Worm (Caenorhabditis elegans): ENCODE measurements around the gene F15B9.6.

Gene F15B9.6

DNA sequence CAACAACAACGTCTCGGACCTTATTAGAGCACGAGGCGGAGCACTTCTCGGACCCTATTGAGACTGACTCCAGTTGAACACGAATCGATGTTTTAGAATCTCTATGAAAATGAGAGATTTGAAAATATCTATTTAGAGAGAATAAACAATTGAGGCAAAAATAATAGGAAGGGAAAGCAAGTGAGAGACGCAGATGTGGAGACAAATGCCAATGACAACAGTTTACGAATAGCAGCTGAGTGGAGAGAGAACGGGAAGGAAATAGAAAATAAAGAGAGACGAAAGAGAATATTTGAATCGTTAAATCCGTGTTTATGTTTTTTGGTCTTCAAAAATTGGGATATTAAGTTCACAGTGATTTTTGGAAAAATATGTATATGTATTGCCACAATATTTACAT is 4.1 kb upstream of the F15B9.6 start (continued):
- peak; percentile 0 to 37 for TF ChIP-seq lsy-2 (tag; optimal IDR thresholded peaks at IDR 0.05)
- peak in 2 of 3 experiments; percentile 8 to 14 for TF ChIP-seq dpl-1 (GFP tag; optimal IDR thresholded peaks at IDR 0.05)
- TF ChIP-seq tbx-2 (tag; optimal IDR thresholded peaks at IDR 0.05), result peak; percentile 22
- TF ChIP-seq pag-3 (tag; optimal IDR thresholded peaks at IDR 0.05; ENCODE audit: borderline replicate concordance, insufficient read depth), result no peak
- TF ChIP-seq nhr-76 (tag; optimal IDR thresholded peaks at IDR 0.05), result no peak
- TF ChIP-seq lir-3 (tag; optimal IDR thresholded peaks at IDR 0.05; ENCODE audit: poor library complexity), result no peak
- peak in 1 of 2 experiments; percentile 19 for TF ChIP-seq lin-35 (GFP tag; optimal IDR thresholded peaks at IDR 0.05)
- TF ChIP-seq swsn-7 (tag; optimal IDR thresholded peaks at IDR 0.05), result peak; percentile 31
- no peak for TF ChIP-seq mab-9 (GFP tag; IDR thresholded peaks at IDR 0.05)

- TF ChIP-seq jun-1 (tag; optimal IDR thresholded peaks at IDR 0.05), result no peak
- TF ChIP-seq mep-1 (tag; optimal IDR thresholded peaks at IDR 0.05), result no peak
- TF ChIP-seq elt-2 (tag; optimal IDR thresholded peaks at IDR 0.05), result peak; percentile 93
- TF ChIP-seq nhr-20 (tag; optimal IDR thresholded peaks at IDR 0.05), result peak; percentile 18
- TF ChIP-seq unc-130 (tag; optimal IDR thresholded peaks at IDR 0.05), result no peak
- TF ChIP-seq nhr-77 (tag; optimal IDR thresholded peaks at IDR 0.05), result no peak
- peak in 1 of 2 experiments; percentile 21 for TF ChIP-seq lin-35 (GFP tag; optimal IDR thresholded peaks at IDR 0.05)
- TF ChIP-seq lin-14 (GFP tag; optimal IDR thresholded peaks at IDR 0.05), result no peak
- TF ChIP-seq nhr-71 (tag; optimal IDR thresholded peaks at IDR 0.05), result peak; percentile 5
- no peak for TF ChIP-seq fkh-4 (tag; optimal IDR thresholded peaks at IDR 0.05; ENCODE audit: borderline replicate concordance)
- TF ChIP-seq dpl-1 (GFP tag; optimal IDR thresholded peaks at IDR 0.05), result no peak
- no peak for TF ChIP-seq sptf-1 (tag; optimal IDR thresholded peaks at IDR 0.05)
These were observed 2.0 kb upstream of the F15B9.6 start for ce11 chrV:13011904-13012303.

ce11 chrV:13013158-13013557 is 786 bp upstream of the F15B9.6 start, which contains the start of gene try-10:
Gene try-10 (minus strand): TSS chrV:13013258.
- TF ChIP-seq nhr-237 (tag; optimal IDR thresholded peaks at IDR 0.05), result no peak
- TF ChIP-seq unc-98 (GFP tag; IDR thresholded peaks at IDR 0.05), result no peak
- TF ChIP-seq sptf-1 (tag; optimal IDR thresholded peaks at IDR 0.05), result no peak
- TF ChIP-seq nhr-84 (tag; optimal IDR thresholded peaks at IDR 0.05), result no peak
- no peak for TF ChIP-seq ceh-88 (GFP tag; IDR thresholded peaks at IDR 0.05)
- no peak for TF ChIP-seq nhr-76 (tag; optimal IDR thresholded peaks at IDR 0.05)
- no peak for TF ChIP-seq lsy-2 (tag; optimal IDR thresholded peaks at IDR 0.05)
- TF ChIP-seq nhr-20 (tag; optimal IDR thresholded peaks at IDR 0.05), result no peak
- TF ChIP-seq pqm-1 (tag; optimal IDR thresholded peaks at IDR 0.05), result no peak
- no peak for TF ChIP-seq irx-1 (tag; optimal IDR thresholded peaks at IDR 0.05)

DNA sequence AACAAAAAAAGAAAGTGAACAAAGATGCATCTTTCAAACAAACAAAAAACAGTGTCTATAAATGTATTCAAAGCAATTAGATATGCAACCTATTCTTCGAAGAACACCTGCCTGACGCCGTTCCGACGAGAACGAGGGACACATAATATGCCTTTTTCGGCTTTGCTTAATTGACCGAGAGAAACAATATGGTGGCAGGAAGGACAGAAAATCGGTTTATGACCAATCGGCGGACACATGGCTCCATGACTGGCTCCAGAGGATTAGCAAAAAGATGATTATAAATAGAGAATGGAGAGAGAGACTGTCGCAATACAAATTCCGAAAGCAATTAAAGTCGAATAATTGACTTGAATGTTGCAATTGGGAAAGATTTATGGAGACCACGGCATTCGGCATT is 4.3 kb downstream of the F15B9.6 start:
- no peak for TF ChIP-seq swsn-7 (tag; optimal IDR thresholded peaks at IDR 0.05)
- no peak for TF ChIP-seq C04F5.9 (tag; optimal IDR thresholded peaks at IDR 0.05)
- no peak for TF ChIP-seq sptf-1 (tag; optimal IDR thresholded peaks at IDR 0.05)
- TF ChIP-seq efl-1 (optimal IDR thresholded peaks at IDR 0.05), result no peak
- TF ChIP-seq efl-1 (GFP tag; optimal IDR thresholded peaks at IDR 0.05 in 1 of 2), result no peak
- TF ChIP-seq ces-1 (GFP tag; optimal IDR thresholded peaks at IDR 0.05), result no peak
- TF ChIP-seq egl-27 (tag; optimal IDR thresholded peaks at IDR 0.05), result no peak
- no peak for TF ChIP-seq zag-1 (tag; optimal IDR thresholded peaks at IDR 0.05)
- no peak for TF ChIP-seq lin-13 (GFP tag; optimal IDR thresholded peaks at IDR 0.05)
- no peak for TF ChIP-seq hpl-2 (GFP tag; optimal IDR thresholded peaks at IDR 0.05)
- TF ChIP-seq unc-130 (tag; optimal IDR thresholded peaks at IDR 0.05), result no peak
- TF ChIP-seq unc-86 (tag; optimal IDR thresholded peaks at IDR 0.05), result no peak
- no peak for TF ChIP-seq mdl-1 (tag; optimal IDR thresholded peaks at IDR 0.05)
- TF ChIP-seq nhr-85 (tag), result no peak
- no peak for TF ChIP-seq fkh-4 (tag; optimal IDR thresholded peaks at IDR 0.05; ENCODE audit: borderline replicate concordance)
- no peak for TF ChIP-seq tbx-2 (tag; optimal IDR thresholded peaks at IDR 0.05)
- TF ChIP-seq lin-35 (GFP tag; optimal IDR thresholded peaks at IDR 0.05), result no peak
- TF ChIP-seq nhr-20 (tag; optimal IDR thresholded peaks at IDR 0.05), result no peak
